Comparison of ENCODE assay signal across 5 fruit fly cellular contexts in genomic region chr3R:20031043-20031763, dm6.
TF ChIP-seq lines count a peak whose summit lies in the region.

trem (minus strand) TSS chr3R:20031309.

TF ChIP-seq in whole organism, adult, 20 proteins besides CTCF, POLR2A, EP300 and RAD21 (continued from another document):
- peak; percentile 79 for TF ChIP-seq CG7045 (GFP tag; optimal IDR thresholded peaks at IDR 0.05; lab: Kevin White, UChicago)
- TF ChIP-seq CG33017 (tag; optimal IDR thresholded peaks at IDR 0.05; lab: Kevin White, UChicago), result peak; percentile 54
- TF ChIP-seq Hr96 (GFP tag; optimal IDR thresholded peaks at IDR 0.05; lab: Kevin White, UChicago), result peak; percentile 42

TF ChIP-seq in whole organism, embryonic, 481 proteins besides CTCF, POLR2A, EP300 and RAD21 (continued from another document and continues in another):
- TF ChIP-seq toy (GFP tag; IDR thresholded peaks at IDR 0.05; lab: Robert Waterston, UW) (no peak), Abd-B (GFP tag; optimal IDR thresholded peaks at IDR 0.05; lab: Kevin White, UChicago) (peak; percentile 82), D19A (tag; optimal IDR thresholded peaks at IDR 0.05; lab: Kevin White, UChicago) (no peak), Ada2b (GFP tag; IDR thresholded peaks at IDR 0.05; lab: Robert Waterston, UW) (peak; percentile 39), CG8765 (GFP tag; IDR thresholded peaks at IDR 0.05; lab: Robert Waterston, UW) (peak; percentile 61), CG17328 (GFP tag; IDR thresholded peaks at IDR 0.05; lab: Robert Waterston, UW) (peak; percentile 13; the same call in 1 of the 2 replicates), CG5953 (GFP tag; IDR thresholded peaks at IDR 0.05; lab: Robert Waterston, UW) (no peak; the same call in 1 of the 2 replicates), CG8388 (GFP tag; optimal IDR thresholded peaks at IDR 0.05; lab: Kevin White, UChicago) (peak; percentile 66), Doc2 (GFP tag; IDR thresholded peaks at IDR 0.05; lab: Robert Waterston, UW) (no peak), BtbVII (GFP tag; optimal IDR thresholded peaks at IDR 0.05; lab: Kevin White, UChicago) (peak; percentile 56), CG18262 (tag; optimal IDR thresholded peaks at IDR 0.05; lab: Kevin White, UChicago) (peak; percentile 81), Hsf (GFP tag; optimal IDR thresholded peaks at IDR 0.05; lab: Kevin White, UChicago) (peak; percentile 67), Usf (GFP tag; optimal IDR thresholded peaks at IDR 0.05; lab: Kevin White, UChicago) (peak; percentile 85), sug (tag; optimal IDR thresholded peaks at IDR 0.05; lab: Kevin White, UChicago) (peak; percentile 82), wor (GFP tag; IDR thresholded peaks at IDR 0.05; lab: Robert Waterston, UW) (no peak), schlank (tag; optimal IDR thresholded peaks at IDR 0.05; lab: Kevin White, UChicago) (no peak), pfk (GFP tag; optimal IDR thresholded peaks at IDR 0.05; lab: Kevin White, UChicago) (no peak), chn (GFP tag; optimal IDR thresholded peaks at IDR 0.05; lab: Kevin White, UChicago) (peak; percentile 54), ind (GFP tag; optimal IDR thresholded peaks at IDR 0.05; lab: Kevin White, UChicago) (peak; percentile 79), peb (GFP tag; IDR thresholded peaks at IDR 0.05; lab: Robert Waterston, UW) (0 out of 2 replicates have a peak, but pooled peaks have one; percentile 13), oc (tag; optimal IDR thresholded peaks at IDR 0.05; lab: Kevin White, UChicago) (no peak), CG4730 (GFP tag; IDR thresholded peaks at IDR 0.05; lab: Robert Waterston, UW) (no peak; the same call in none of the 2 replicates), pho (GFP tag; optimal IDR thresholded peaks at IDR 0.05; lab: Kevin White, UChicago) (peak; percentile 71), Gug (GFP tag; IDR thresholded peaks at IDR 0.05; lab: Robert Waterston, UW) (peak; percentile 87), Jarid2 (GFP tag; optimal IDR thresholded peaks at IDR 0.05; lab: Kevin White, UChicago) (no peak), CG7372 (GFP tag; IDR thresholded peaks at IDR 0.05; lab: Robert Waterston, UW) (peak; percentile 57), H2.0 (GFP tag; IDR thresholded peaks at IDR 0.05; lab: Robert Waterston, UW) (peak; percentile 50), disco-r (GFP tag; optimal IDR thresholded peaks at IDR 0.05; lab: Kevin White, UChicago) (no peak), CG14710 (tag; optimal IDR thresholded peaks at IDR 0.05; lab: Kevin White, UChicago) (peak; percentile 83), CG2202 (tag; optimal IDR thresholded peaks at IDR 0.05; lab: Kevin White, UChicago) (peak; percentile 28), bigmax (GFP tag; optimal IDR thresholded peaks at IDR 0.05; lab: Kevin White, UChicago) (no peak), Hr78 (GFP tag; optimal IDR thresholded peaks at IDR 0.05; lab: Kevin White, UChicago) (no peak)

TF ChIP-seq in whole organism, prepupa, 60 proteins besides CTCF, POLR2A, EP300 and RAD21 (continued from another document and continues in another):
- peak; percentile 76 for TF ChIP-seq CG11762 (GFP tag; optimal IDR thresholded peaks at IDR 0.05; lab: Kevin White, UChicago; ENCODE audit: insufficient read depth)
- TF ChIP-seq CG6792 (GFP tag; optimal IDR thresholded peaks at IDR 0.05; lab: Kevin White, UChicago), result peak; percentile 63
- TF ChIP-seq cyc (GFP tag; optimal IDR thresholded peaks at IDR 0.05; lab: Kevin White, UChicago), result peak; percentile 63
- peak; percentile 71 for TF ChIP-seq CG11902 (GFP tag; optimal IDR thresholded peaks at IDR 0.05; lab: Kevin White, UChicago)
- TF ChIP-seq net (GFP tag; optimal IDR thresholded peaks at IDR 0.05; lab: Kevin White, UChicago), result no peak
- peak; percentile 74 for TF ChIP-seq Sox14 (GFP tag; optimal IDR thresholded peaks at IDR 0.05; lab: Kevin White, UChicago)
- peak; percentile 76 for TF ChIP-seq Hr4 (GFP tag; optimal IDR thresholded peaks at IDR 0.05; lab: Kevin White, UChicago)
- TF ChIP-seq Eip75B (GFP tag; optimal IDR thresholded peaks at IDR 0.05; lab: Kevin White, UChicago), result no peak
- no peak for TF ChIP-seq Eip93F (GFP tag; optimal IDR thresholded peaks at IDR 0.05; lab: Kevin White, UChicago)
- peak; percentile 75 for TF ChIP-seq achi (GFP tag; optimal IDR thresholded peaks at IDR 0.05; lab: Kevin White, UChicago)
- TF ChIP-seq CG6808 (GFP tag; optimal IDR thresholded peaks at IDR 0.05; lab: Kevin White, UChicago), result no peak
- peak; percentile 62 for TF ChIP-seq Ets96B (tag; optimal IDR thresholded peaks at IDR 0.05; lab: Kevin White, UChicago)
- TF ChIP-seq vri (GFP tag; optimal IDR thresholded peaks at IDR 0.05; lab: Kevin White, UChicago), result no peak
- TF ChIP-seq Lpt (GFP tag; optimal IDR thresholded peaks at IDR 0.05; lab: Kevin White, UChicago), result no peak
- TF ChIP-seq fd85E (GFP tag; optimal IDR thresholded peaks at IDR 0.05; lab: Kevin White, UChicago), result no peak
- peak; percentile 71 for TF ChIP-seq CG34406 (GFP tag; optimal IDR thresholded peaks at IDR 0.05; lab: Kevin White, UChicago)
- no peak for TF ChIP-seq CG6854 (GFP tag; optimal IDR thresholded peaks at IDR 0.05; lab: Kevin White, UChicago)
- TF ChIP-seq CG8632 (GFP tag; optimal IDR thresholded peaks at IDR 0.05; lab: Kevin White, UChicago), result peak; percentile 69
- TF ChIP-seq Blimp-1 (GFP tag; optimal IDR thresholded peaks at IDR 0.05; lab: Kevin White, UChicago), result peak; percentile 41
- TF ChIP-seq spab (GFP tag; optimal IDR thresholded peaks at IDR 0.05; lab: Kevin White, UChicago), result no peak
- TF ChIP-seq CG16779 (tag; optimal IDR thresholded peaks at IDR 0.05; lab: Kevin White, UChicago), result no peak
- 0 out of 3 replicates have a peak, but pooled peaks have one; percentile 43 for TF ChIP-seq CG6163 (GFP tag; IDR thresholded peaks at IDR 0.05; lab: Robert Waterston, UW)
- TF ChIP-seq Smox (GFP tag; optimal IDR thresholded peaks at IDR 0.05; lab: Kevin White, UChicago), result no peak
- peak; percentile 62; the same call in 2 of the 3 replicates for TF ChIP-seq eg (GFP tag; IDR thresholded peaks at IDR 0.05; lab: Robert Waterston, UW)
- TF ChIP-seq esn (GFP tag; optimal IDR thresholded peaks at IDR 0.05; lab: Kevin White, UChicago), result peak; percentile 81
- no peak for TF ChIP-seq CG7368 (GFP tag; optimal IDR thresholded peaks at IDR 0.05; lab: Kevin White, UChicago)
- TF ChIP-seq Sox102F (GFP tag; optimal IDR thresholded peaks at IDR 0.05; lab: Kevin White, UChicago), result no peak
- peak; percentile 71 for TF ChIP-seq Gug (GFP tag; IDR thresholded peaks at IDR 0.05; lab: Robert Waterston, UW)
- TF ChIP-seq CG3032 (tag; optimal IDR thresholded peaks at IDR 0.05; lab: Kevin White, UChicago), result peak; percentile 79
- TF ChIP-seq svp (GFP tag; lab: Kevin White, UChicago), result no peak
- TF ChIP-seq topi (GFP tag; optimal IDR thresholded peaks at IDR 0.05; lab: Kevin White, UChicago), result peak; percentile 68
- no peak for TF ChIP-seq CG6276 (GFP tag; optimal IDR thresholded peaks at IDR 0.05; lab: Kevin White, UChicago)
- TF ChIP-seq dac (GFP tag; optimal IDR thresholded peaks at IDR 0.05; lab: Kevin White, UChicago), result peak; percentile 49
- no peak for TF ChIP-seq dsx (GFP tag; optimal IDR thresholded peaks at IDR 0.05; lab: Kevin White, UChicago; ENCODE audit: poor library complexity, severe bottlenecking)

TF ChIP-seq in whole organism, pupa, 21 proteins besides CTCF, POLR2A, EP300 and RAD21 (continued from another document):
- no peak for TF ChIP-seq fd96Ca (GFP tag; IDR thresholded peaks at IDR 0.05; lab: Robert Waterston, UW)

TF ChIP-seq in whole organism, wandering third instar larva, 38 proteins besides CTCF, POLR2A, EP300 and RAD21 (continued from another document):
- TF ChIP-seq ey (GFP tag; optimal IDR thresholded peaks at IDR 0.05; lab: Kevin White, UChicago) (peak; percentile 59), br (GFP tag; optimal IDR thresholded peaks at IDR 0.05; lab: Kevin White, UChicago) (no peak), h (GFP tag; optimal IDR thresholded peaks at IDR 0.05; lab: Kevin White, UChicago) (no peak), woc (GFP tag; optimal IDR thresholded peaks at IDR 0.05; lab: Kevin White, UChicago) (peak; percentile 83), CrebA (GFP tag; optimal IDR thresholded peaks at IDR 0.05; lab: Kevin White, UChicago; ENCODE audit: borderline replicate concordance) (no peak), Rel (GFP tag; optimal IDR thresholded peaks at IDR 0.05; lab: Kevin White, UChicago) (no peak), Rel (tag; optimal IDR thresholded peaks at IDR 0.05; lab: Kevin White, UChicago) (no peak), jim (GFP tag; optimal IDR thresholded peaks at IDR 0.05; lab: Kevin White, UChicago) (peak; percentile 66), pan (optimal IDR thresholded peaks at IDR 0.05; lab: Kevin White, UChicago) (no peak), dl (GFP tag; optimal IDR thresholded peaks at IDR 0.05; lab: Kevin White, UChicago; ENCODE audit: insufficient read depth in 1 of 2, partially characterized antibody in 2 of 2) (no peak), sv (GFP tag; optimal IDR thresholded peaks at IDR 0.05; lab: Kevin White, UChicago) (peak; percentile 65), Jra (GFP tag; optimal IDR thresholded peaks at IDR 0.05; lab: Kevin White, UChicago) (no peak), N (GFP tag; optimal IDR thresholded peaks at IDR 0.05; lab: Kevin White, UChicago) (no peak), dmrt93B (GFP tag; optimal IDR thresholded peaks at IDR 0.05; lab: Kevin White, UChicago) (no peak), lola (GFP tag; optimal IDR thresholded peaks at IDR 0.05; lab: Kevin White, UChicago) (no peak), rgr (GFP tag; optimal IDR thresholded peaks at IDR 0.05; lab: Kevin White, UChicago) (peak; percentile 68), Myc (optimal IDR thresholded peaks at IDR 0.05; lab: Kevin White, UChicago) (no peak)
